Fruit fly (Drosophila melanogaster) whole organism: ENCODE data around the gene slou.

ENCODE experiments used
- CG8478 ChIP-seq: fragments of >200 bp; optimal IDR thresholded peaks from 2 replicates; lab custom pipeline; 2018; ENCODE audit warnings: inconsistent platforms
- Dll ChIP-seq: fragments of >200 bp; optimal IDR thresholded peaks from 2 replicates; lab custom pipeline; 2017
- EcR ChIP-seq, 2 experiments: fragments of >200 bp; optimal IDR thresholded peaks; 2 replicates each; lab custom pipeline; 2017; ENCODE audit warnings: missing biosample characterization in 2 of 2, missing genetic modification characterization in 2 of 2, missing genetic modification reagents in 2 of 2
- pan ChIP-seq: fragments of >200 bp; optimal IDR thresholded peaks from 2 replicates; lab custom pipeline; 2017
- psq ChIP-seq: fragments of >200 bp; optimal IDR thresholded peaks from 2 replicates; lab custom pipeline; 2017
- usp ChIP-seq: fragments of >200 bp; optimal IDR thresholded peaks from 2 replicates; lab custom pipeline; 2017; ENCODE audit warnings: missing biosample characterization, missing genetic modification characterization, mixed read lengths

slou gene

DNA sequence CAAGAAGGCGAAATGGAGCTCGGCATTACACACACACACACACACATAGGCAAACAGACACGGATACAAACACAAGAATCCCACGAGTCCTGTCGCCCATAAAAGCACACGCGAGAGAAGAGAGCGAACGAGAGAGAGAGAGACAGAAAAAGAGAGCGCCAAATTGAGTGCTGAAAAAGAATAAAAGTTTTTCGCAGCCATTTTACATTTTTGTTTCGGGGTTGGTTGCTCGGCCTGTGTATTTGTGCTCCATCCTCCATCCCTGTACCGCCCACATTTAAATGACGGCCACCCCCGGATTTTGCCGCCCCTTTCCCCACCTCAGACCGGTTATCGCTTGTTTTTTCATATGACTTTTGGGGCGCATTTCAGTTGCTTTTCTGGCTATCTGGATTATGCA lies 5.4 kb downstream of the slou start:
- TF ChIP-seq EcR (GFP tag; optimal IDR thresholded peaks at IDR 0.05; lab: Kevin White, UChicago) (no peak), usp (GFP tag; lab: Kevin White, UChicago) (no peak), Dll (no peak), psq (lab: Kevin White, UChicago) (no peak), CG8478 (lab: Kevin White, UChicago) (no peak), pan (lab: Kevin White, UChicago) (no peak)

DNA sequence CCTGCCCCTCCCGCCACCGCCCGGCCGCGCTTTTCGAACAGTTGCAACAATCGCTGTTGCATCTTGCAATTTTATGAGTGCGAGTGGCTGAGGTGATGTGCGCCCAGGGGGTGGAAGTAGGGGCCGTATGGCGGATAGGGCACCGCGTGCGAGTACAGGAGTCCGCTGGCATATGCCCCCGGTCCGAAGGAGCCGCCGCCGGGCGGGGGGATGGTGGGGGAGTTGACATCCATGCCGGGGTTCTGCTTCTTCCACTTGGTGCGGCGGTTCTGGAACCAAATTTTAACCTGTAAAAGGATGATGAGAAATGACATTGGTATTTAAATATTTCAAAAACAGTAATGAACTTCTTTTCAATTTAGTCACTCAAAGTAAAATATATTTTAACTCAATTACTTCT lies 8.0 kb downstream of the slou start:
- TF ChIP-seq psq (lab: Kevin White, UChicago) (no peak), EcR (GFP tag; optimal IDR thresholded peaks at IDR 0.05; lab: Kevin White, UChicago) (no peak), CG8478 (lab: Kevin White, UChicago) (no peak), usp (GFP tag; lab: Kevin White, UChicago) (no peak), Dll (no peak), pan (lab: Kevin White, UChicago) (no peak)

dm6 chr3R:21544107-21544506 lies 12.9 kb downstream of the slou start:
- TF ChIP-seq CG8478 (lab: Kevin White, UChicago) (no peak), EcR (GFP tag; optimal IDR thresholded peaks at IDR 0.05; lab: Kevin White, UChicago) (no peak), psq (lab: Kevin White, UChicago) (no peak)

DNA sequence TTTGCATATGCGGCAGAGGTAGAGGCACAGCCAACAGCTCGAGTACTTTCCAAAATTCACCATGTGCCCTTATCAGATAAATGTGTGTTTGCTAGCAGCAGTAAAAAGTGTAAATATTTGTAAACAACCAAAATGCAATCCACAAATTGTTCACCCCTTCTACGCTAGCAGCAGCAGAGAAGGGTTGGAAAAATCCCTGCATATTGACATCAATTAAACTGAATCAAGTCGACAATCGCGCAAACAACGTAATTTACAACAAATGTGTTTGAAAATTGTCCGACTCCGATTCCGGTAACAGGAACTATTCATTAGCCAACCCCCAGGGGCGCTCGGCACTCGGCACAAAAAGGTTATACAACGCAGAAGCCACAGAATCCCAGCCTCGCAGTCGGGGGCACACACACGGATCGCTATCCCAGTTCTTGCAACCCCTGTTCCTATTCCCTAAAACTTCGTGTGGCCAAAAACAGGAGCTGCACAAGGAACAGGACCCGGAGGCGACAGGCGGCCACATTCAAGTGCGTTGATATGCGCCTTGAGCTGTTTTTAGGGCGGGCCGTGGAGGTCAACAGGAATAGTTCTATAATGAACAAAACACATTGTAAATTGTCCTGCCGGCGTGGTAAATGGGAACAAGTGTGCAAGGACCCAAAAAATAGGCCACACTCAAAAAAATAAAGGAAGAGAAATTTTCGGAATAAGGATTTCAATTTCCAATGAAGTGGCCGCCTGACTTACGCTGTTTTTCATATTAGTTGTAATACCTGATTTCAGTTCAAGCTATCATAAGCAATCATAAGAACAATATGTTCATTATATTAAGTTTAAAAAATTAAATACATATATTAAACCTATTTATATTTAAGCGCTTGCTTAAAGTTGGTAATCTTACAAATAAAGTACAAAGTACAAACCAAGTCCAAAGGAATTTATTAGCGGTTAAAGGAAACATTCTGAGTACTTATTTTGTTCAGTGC lies 22.0 kb downstream of the slou start:
- TF ChIP-seq pan (lab: Kevin White, UChicago) (no peak), psq (lab: Kevin White, UChicago) (no peak), usp (GFP tag; lab: Kevin White, UChicago) (no peak), Dll (no peak), CG8478 (lab: Kevin White, UChicago) (no peak), EcR (GFP tag; optimal IDR thresholded peaks at IDR 0.05; lab: Kevin White, UChicago) (no peak)

DNA sequence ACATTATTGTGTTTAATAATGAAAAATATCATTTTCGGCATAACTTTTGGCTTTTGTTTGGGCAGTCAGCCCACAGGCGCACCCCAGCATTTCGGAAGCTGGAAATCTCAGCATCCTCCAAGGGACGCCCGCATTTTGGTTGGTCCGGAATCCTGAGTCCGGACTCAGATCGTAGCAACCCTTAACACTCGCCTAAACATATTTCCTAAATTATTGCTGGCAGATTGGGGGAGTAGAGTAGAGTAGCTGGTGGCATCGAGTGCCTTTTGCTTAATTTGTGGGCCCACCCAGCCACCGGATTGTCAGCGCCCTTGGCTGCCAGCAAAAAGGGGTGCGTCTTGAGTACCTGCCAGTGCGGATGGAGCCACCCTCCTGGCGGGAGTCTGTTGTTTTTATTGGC lies 22.7 kb downstream of the slou start:
- no peak for TF ChIP-seq CG8478 (lab: Kevin White, UChicago)
- TF ChIP-seq usp (GFP tag; lab: Kevin White, UChicago), result no peak
- no peak for TF ChIP-seq pan (lab: Kevin White, UChicago)
- no peak for TF ChIP-seq Dll
- TF ChIP-seq psq (lab: Kevin White, UChicago), result no peak
- TF ChIP-seq EcR (GFP tag; optimal IDR thresholded peaks at IDR 0.05; lab: Kevin White, UChicago), result no peak

DNA sequence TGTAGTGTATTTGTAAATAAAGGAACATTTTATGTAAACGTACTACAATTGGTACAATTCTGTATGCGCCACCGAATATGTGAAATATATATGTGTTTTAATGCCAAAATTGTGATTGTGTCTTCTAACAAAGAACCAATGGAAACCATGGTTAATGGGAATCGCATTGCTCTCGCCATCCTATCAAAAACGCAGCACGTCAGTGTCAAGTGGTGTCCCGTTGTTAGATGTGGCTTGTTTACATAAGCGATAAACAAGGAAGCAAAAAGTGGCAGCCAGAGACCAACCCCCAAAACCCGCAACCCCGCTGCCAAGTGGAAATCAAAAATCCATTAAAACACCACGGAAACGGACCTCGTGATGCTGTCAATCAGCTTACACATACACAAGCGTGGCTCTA lies 28.5 kb downstream of the slou start:
- TF ChIP-seq EcR (GFP tag; optimal IDR thresholded peaks at IDR 0.05; lab: Kevin White, UChicago) (no peak), CG8478 (lab: Kevin White, UChicago) (no peak), Dll (no peak), pan (lab: Kevin White, UChicago) (no peak), usp (GFP tag; lab: Kevin White, UChicago) (no peak), psq (lab: Kevin White, UChicago) (no peak)

DNA sequence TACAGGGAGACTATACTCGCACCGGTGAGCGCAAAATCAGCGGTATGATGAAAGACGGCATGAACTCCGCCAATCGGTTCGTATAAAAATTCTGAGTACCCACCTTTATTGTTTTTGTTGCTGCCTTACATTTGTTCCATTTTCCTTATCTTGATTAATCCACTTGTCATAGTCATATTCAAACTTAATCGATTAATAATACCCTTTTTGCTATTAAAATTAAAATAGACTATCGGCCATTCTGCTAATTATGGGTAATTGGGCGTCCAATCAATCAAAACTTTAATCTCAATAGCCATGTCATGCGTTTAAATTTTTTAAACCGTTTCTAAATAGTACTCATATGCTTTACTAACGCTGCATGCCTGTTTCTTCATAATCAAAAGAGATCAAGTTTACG lies 32.4 kb downstream of the slou start:
- TF ChIP-seq EcR (GFP tag; optimal IDR thresholded peaks at IDR 0.05; lab: Kevin White, UChicago), result no peak
- no peak for TF ChIP-seq pan (lab: Kevin White, UChicago)
- no peak for TF ChIP-seq Dll
- no peak for TF ChIP-seq psq (lab: Kevin White, UChicago)
- no peak for TF ChIP-seq CG8478 (lab: Kevin White, UChicago)
- TF ChIP-seq usp (GFP tag; lab: Kevin White, UChicago), result no peak

DNA sequence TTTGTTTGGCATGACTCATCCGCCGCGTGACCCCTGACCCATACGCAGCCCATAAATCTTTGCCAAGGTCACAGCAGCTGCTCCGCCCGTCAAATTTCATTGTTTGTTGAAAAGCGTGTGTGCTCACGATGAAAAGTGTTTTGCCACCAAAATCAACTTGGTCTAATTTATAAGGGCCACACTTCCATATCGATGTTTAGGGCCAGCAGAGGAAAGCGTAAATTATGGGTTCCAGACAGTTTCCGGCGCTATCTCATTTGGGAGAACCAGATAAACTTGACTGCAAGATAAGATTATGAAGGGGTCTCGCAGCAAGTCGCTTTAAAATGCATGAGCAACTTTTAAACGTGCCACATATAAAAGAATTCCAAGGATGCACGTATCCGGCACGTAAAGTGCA lies 35.2 kb downstream of the slou start:
- TF ChIP-seq usp (GFP tag; lab: Kevin White, UChicago) (no peak), CG8478 (lab: Kevin White, UChicago) (no peak), pan (lab: Kevin White, UChicago) (no peak), Dll (no peak), EcR (GFP tag; optimal IDR thresholded peaks at IDR 0.05; lab: Kevin White, UChicago) (no peak), psq (lab: Kevin White, UChicago) (no peak)

- TF ChIP-seq CG8478 (lab: Kevin White, UChicago) (no peak), psq (lab: Kevin White, UChicago) (no peak), EcR (GFP tag; optimal IDR thresholded peaks at IDR 0.05; lab: Kevin White, UChicago) (no peak), pan (lab: Kevin White, UChicago) (no peak), Dll (no peak), usp (GFP tag; lab: Kevin White, UChicago) (no peak)
Measured at dm6 chr3R:21520756-21521155, 36.2 kb downstream of the slou start, which contains the start of gene sp3. sp3 (plus strand) TSS chr3R:21520928.

DNA sequence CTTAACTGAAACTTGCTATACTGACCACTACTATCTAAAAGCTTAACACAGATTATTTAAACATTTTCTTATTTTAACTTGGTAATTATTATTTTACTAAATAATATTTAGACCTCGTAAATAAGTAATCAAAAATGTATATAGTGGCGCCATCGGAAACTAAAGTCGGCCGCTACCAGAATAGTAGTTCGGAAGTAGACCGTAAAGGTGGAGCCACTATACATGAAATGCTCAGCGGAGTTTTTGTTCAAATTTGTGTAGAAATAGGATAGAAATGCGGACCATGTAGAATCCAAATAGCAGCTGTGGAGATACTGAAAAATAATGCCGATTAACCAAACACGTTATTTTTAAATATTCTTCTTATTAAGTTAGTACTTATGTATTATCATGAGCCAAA lies 36.8 kb downstream of the slou start:
- no peak for TF ChIP-seq pan (lab: Kevin White, UChicago)
- no peak for TF ChIP-seq psq (lab: Kevin White, UChicago)
- no peak for TF ChIP-seq CG8478 (lab: Kevin White, UChicago)
- no peak for TF ChIP-seq usp (GFP tag; lab: Kevin White, UChicago)
- no peak for TF ChIP-seq EcR (GFP tag; optimal IDR thresholded peaks at IDR 0.05; lab: Kevin White, UChicago)
- no peak for TF ChIP-seq Dll

dm6 chr3R:21510999-21511398 lies 46.0 kb downstream of the slou start:
- TF ChIP-seq psq (lab: Kevin White, UChicago) (no peak), Dll (no peak)

- TF ChIP-seq psq (lab: Kevin White, UChicago), result no peak
- no peak for TF ChIP-seq usp (GFP tag; lab: Kevin White, UChicago)
- no peak for TF ChIP-seq EcR (GFP tag; optimal IDR thresholded peaks at IDR 0.05; lab: Kevin White, UChicago)
- no peak for TF ChIP-seq Dll
- no peak for TF ChIP-seq pan (lab: Kevin White, UChicago)
- TF ChIP-seq CG8478 (lab: Kevin White, UChicago), result no peak
Measured at dm6 chr3R:21506270-21506669, 50.7 kb downstream of the slou start.
